Worm (Caenorhabditis elegans) whole organism, young adult: Measurements from ENCODE around the gene col-118.

Experiments
- D2030.7 ChIP-seq: fragments of 200-800 bp; sonication (Bioruptor generic); IDR thresholded peaks from 2 replicates; pipeline ENCODE4 v1.3.6; 2022; ENCODE audit warnings: missing genetic modification reagents, missing genetic modification characterization, missing compliant biosample characterization
- F33H1.4 ChIP-seq: fragments of 200-800 bp; sonication (Bioruptor generic); IDR thresholded peaks from 2 replicates; pipeline ENCODE4 v1.3.6; 2022; ENCODE audit warnings: missing genetic modification reagents, missing genetic modification characterization, missing compliant biosample characterization
- F37B4.10 ChIP-seq: fragments of 200-800 bp; sonication (Bioruptor generic); IDR thresholded peaks from 2 replicates; pipeline ENCODE4 v1.3.6; 2022; ENCODE audit warnings: missing genetic modification characterization, missing compliant biosample characterization
- K12H6.12 ChIP-seq: fragments of 200-800 bp; sonication (Bioruptor generic); optimal IDR thresholded peaks from 2 replicates; lab custom pipeline; 2018; ENCODE audit warnings: mild to moderate bottlenecking, missing genetic modification characterization, missing compliant biosample characterization
- Y67H2A.10 ChIP-seq: fragments of 200-800 bp; sonication (Bioruptor generic); conservative IDR thresholded peaks from 2 replicates; pipeline ENCODE4 v1.3.6; 2022; ENCODE audit warnings: missing genetic modification reagents, missing genetic modification characterization, missing compliant biosample characterization
- athp-1 ChIP-seq: sonication (generic microtip); optimal IDR thresholded peaks from 2 replicates; lab custom pipeline; 2017; ENCODE audit warnings: mild to moderate bottlenecking, missing genetic modification characterization, missing compliant biosample characterization
- attf-3 ChIP-seq: fragments of 200-800 bp; sonication (Bioruptor generic); conservative IDR thresholded peaks from 2 replicates; pipeline ENCODE4 v1.3.6; 2022; ENCODE audit warnings: missing genetic modification reagents, missing genetic modification characterization, missing compliant biosample characterization
- bed-2 ChIP-seq: fragments of 200-800 bp; sonication (Bioruptor generic); IDR thresholded peaks from 2 replicates; pipeline ENCODE4 v1.3.6; 2022; ENCODE audit warnings: missing genetic modification reagents, missing genetic modification characterization, missing compliant biosample characterization
- cebp-1 ChIP-seq, 2 experiments: fragments of 200-800 bp in 1 of 2; sonication (Bioruptor generic) in 1 of 2; sonication (generic microtip) in 1 of 2; IDR thresholded peaks in 1 of 2; optimal IDR thresholded peaks in 1 of 2; 2 replicates each; pipeline versions ENCODE4 v1.3.6 to Lab custom; 2017 to 2022; ENCODE audit warnings: missing compliant biosample characterization in 2 of 2, missing genetic modification characterization in 2 of 2, mild to moderate bottlenecking in 1 of 2, missing genetic modification reagents in 1 of 2, moderate library complexity in 1 of 2
- ceh-27 ChIP-seq: fragments of 200-800 bp; sonication (Bioruptor generic); optimal IDR thresholded peaks from 2 replicates; lab custom pipeline; 2018; ENCODE audit warnings: mild to moderate bottlenecking, missing genetic modification characterization, moderate library complexity, missing compliant biosample characterization
- ceh-58 ChIP-seq: fragments of 200-800 bp; sonication (Bioruptor generic); IDR thresholded peaks from 2 replicates; pipeline ENCODE4 v1.3.6; 2022; ENCODE audit warnings: missing genetic modification characterization, missing compliant biosample characterization
- dpl-1 ChIP-seq: fragments of 150-350 bp; optimal IDR thresholded peaks from 2 replicates; lab custom pipeline; 2014; ENCODE audit warnings: missing biosample characterization, missing genetic modification reagents, missing genetic modification characterization
- efl-1 ChIP-seq: fragments of 150-350 bp; optimal IDR thresholded peaks from 2 replicates; lab custom pipeline; 2014; ENCODE audit warnings: missing biosample characterization, missing genetic modification reagents, missing genetic modification characterization
- egl-18 ChIP-seq: fragments of 200-800 bp; sonication (Bioruptor generic); IDR thresholded peaks from 2 replicates; pipeline ENCODE4 v1.3.6; 2022; ENCODE audit warnings: missing genetic modification reagents, missing genetic modification characterization, missing compliant biosample characterization
- him-1 ChIP-seq: sonication (generic microtip); optimal IDR thresholded peaks from 2 replicates; lab custom pipeline; 2016; ENCODE audit warnings: missing genotype, missing genetic modification reagents, missing genetic modification characterization, missing compliant biosample characterization
- hmg-1.2 ChIP-seq: fragments of 200-800 bp; sonication (Bioruptor generic); IDR thresholded peaks from 2 replicates; pipeline ENCODE4 v1.3.6; 2022; ENCODE audit warnings: missing genetic modification reagents, missing genetic modification characterization, missing compliant biosample characterization
- hsf-1 ChIP-seq: fragments of 200-800 bp; sonication (Bioruptor generic); IDR thresholded peaks from 2 replicates; pipeline ENCODE4 v1.3.6; 2022; ENCODE audit warnings: missing genetic modification reagents, missing genetic modification characterization, missing compliant biosample characterization
- lag-1 ChIP-seq: fragments of 200-800 bp; sonication (Bioruptor generic); IDR thresholded peaks from 2 replicates; pipeline ENCODE4 v1.3.6; 2022; ENCODE audit warnings: missing genetic modification reagents, missing genetic modification characterization, missing compliant biosample characterization
- lin-35 ChIP-seq, 3 experiments: fragments of 150-350 bp in 2 of 3; sonication (generic microtip) in 1 of 3; optimal IDR thresholded peaks; 2 replicates each; lab custom pipeline; 2014 to 2018; ENCODE audit warnings: missing biosample characterization in 3 of 3, missing genetic modification characterization in 3 of 3, missing genetic modification reagents in 3 of 3
- madf-10 ChIP-seq: sonication (generic microtip); optimal IDR thresholded peaks from 2 replicates; lab custom pipeline; 2016; ENCODE audit warnings: mild to moderate bottlenecking, missing genetic modification characterization, missing compliant biosample characterization
- mes-4 ChIP-seq: sonication (generic microtip); optimal IDR thresholded peaks from 2 replicates; lab custom pipeline; 2016; ENCODE audit warnings: missing genotype, missing genetic modification characterization, missing compliant biosample characterization
- nfya-2 ChIP-seq: fragments of 200-800 bp; sonication (Bioruptor generic); IDR thresholded peaks from 2 replicates; pipeline ENCODE4 v1.3.6; 2022; ENCODE audit warnings: missing genetic modification reagents, missing genetic modification characterization, missing compliant biosample characterization
- nhr-120 ChIP-seq: fragments of 200-800 bp; sonication (Bioruptor generic); IDR thresholded peaks from 2 replicates; pipeline ENCODE4 v1.3.6; 2022; ENCODE audit warnings: missing genetic modification characterization, missing compliant biosample characterization
- nhr-27 ChIP-seq: fragments of 200-800 bp; sonication (Bioruptor generic); optimal IDR thresholded peaks from 2 replicates; lab custom pipeline; 2018; ENCODE audit warnings: mild to moderate bottlenecking, missing genetic modification characterization, moderate library complexity, missing compliant biosample characterization
- nhr-80 ChIP-seq: sonication (generic microtip); optimal IDR thresholded peaks from 2 replicates; lab custom pipeline; 2016; ENCODE audit warnings: missing genetic modification characterization, missing compliant biosample characterization
- pbrm-1 ChIP-seq: fragments of 200-800 bp; sonication (Bioruptor generic); IDR thresholded peaks from 2 replicates; pipeline ENCODE4 v1.3.6; 2022; ENCODE audit warnings: missing genetic modification reagents, missing genetic modification characterization, missing compliant biosample characterization
- rcor-1 ChIP-seq: fragments of 200-800 bp; sonication (Bioruptor generic); IDR thresholded peaks from 2 replicates; pipeline ENCODE4 v1.3.6; 2022; ENCODE audit warnings: missing genetic modification reagents, missing genetic modification characterization, missing compliant biosample characterization
- sea-2 ChIP-seq: fragments of 200-800 bp; sonication (Bioruptor generic); IDR thresholded peaks from 2 replicates; pipeline ENCODE4 v1.3.6; 2022; ENCODE audit warnings: missing genetic modification characterization, missing compliant biosample characterization
- somi-1 ChIP-seq: fragments of 200-800 bp; sonication (Bioruptor generic); optimal IDR thresholded peaks from 2 replicates; lab custom pipeline; 2018; ENCODE audit warnings: mild to moderate bottlenecking, missing genetic modification characterization, missing compliant biosample characterization
- zim-3 ChIP-seq: sonication (generic microtip); optimal IDR thresholded peaks from 2 replicates; lab custom pipeline; 2017; ENCODE audit warnings: mild to moderate bottlenecking, missing genetic modification characterization, moderate library complexity, missing compliant biosample characterization
- ztf-25 ChIP-seq: fragments of 200-800 bp; sonication (Bioruptor generic); IDR thresholded peaks from 2 replicates; pipeline ENCODE4 v1.3.6; 2022; ENCODE audit warnings: missing genetic modification reagents, missing genetic modification characterization, missing compliant biosample characterization
- ztf-28 ChIP-seq: fragments of 200-800 bp; sonication (Bioruptor generic); IDR thresholded peaks from 2 replicates; pipeline ENCODE4 v1.3.6; 2022; ENCODE audit warnings: missing genetic modification reagents, missing genetic modification characterization, missing compliant biosample characterization

Gene col-118

ce11 chrIV:8866092-8866491, 18.1 kb downstream of the col-118 start (continued):
- peak; percentile 16 for TF ChIP-seq athp-1 (tag; lab: Kevin White, UChicago)

- no peak for TF ChIP-seq hmg-1.2
- TF ChIP-seq madf-10, result no peak
- no peak for TF ChIP-seq nhr-27 (tag; lab: Kevin White, UChicago)
- peak; percentile 18 for TF ChIP-seq nhr-80 (tag; lab: Kevin White, UChicago)
- TF ChIP-seq him-1 (tag; lab: Kevin White, UChicago), result no peak
Measured at ce11 chrIV:8867562-8867961, 19.5 kb downstream of the col-118 start.

- no peak for TF ChIP-seq rcor-1 (GFP tag; lab: Robert Waterston, UW)
- TF ChIP-seq nhr-120 (GFP tag; lab: Robert Waterston, UW), result no peak
- peak in 1 of 3 experiments; percentile 86 for TF ChIP-seq lin-35 (GFP tag; optimal IDR thresholded peaks at IDR 0.05; lab: Kevin White, UChicago)
- no peak for TF ChIP-seq nfya-2
- TF ChIP-seq F37B4.10 (GFP tag; lab: Robert Waterston, UW), result no peak
- TF ChIP-seq egl-18 (GFP tag; lab: Robert Waterston, UW), result no peak
- TF ChIP-seq ceh-27 (GFP tag; lab: Kevin White, UChicago), result no peak
- no peak for TF ChIP-seq sea-2 (GFP tag; lab: Robert Waterston, UW)
- peak; percentile 85 for TF ChIP-seq efl-1 (GFP tag; lab: Kevin White, UChicago)
- no peak for TF ChIP-seq lag-1 (GFP tag; lab: Robert Waterston, UW)
- peak; percentile 94 for TF ChIP-seq attf-3 (GFP tag; lab: Robert Waterston, UW)
- TF ChIP-seq madf-10, result no peak
- peak; percentile 71 for TF ChIP-seq dpl-1 (GFP tag; lab: Kevin White, UChicago)
- no peak for TF ChIP-seq pbrm-1 (GFP tag; lab: Robert Waterston, UW)
- TF ChIP-seq D2030.7, result no peak
Measured at ce11 chrIV:8869624-8870023, 21.6 kb downstream of the col-118 start, which contains the start of gene npp-23. TSS of gene npp-23 (minus strand) at chrIV:8869679.

ce11 chrIV:8872958-8873357, 24.9 kb downstream of the col-118 start, which contains the start of gene C09G9.3:
TSS of gene C09G9.3 (minus strand) at chrIV:8873058.
- TF ChIP-seq ztf-28 (GFP tag; lab: Robert Waterston, UW) (no peak), F33H1.4 (GFP tag; lab: Robert Waterston, UW) (no peak), rcor-1 (GFP tag; lab: Robert Waterston, UW) (no peak), egl-18 (GFP tag; lab: Robert Waterston, UW) (no peak), attf-3 (GFP tag; lab: Robert Waterston, UW) (no peak), mes-4 (no peak), ceh-58 (GFP tag; lab: Robert Waterston, UW) (no peak), ztf-25 (GFP tag; lab: Robert Waterston, UW) (no peak), somi-1 (GFP tag; lab: Kevin White, UChicago) (no peak), zim-3 (tag; lab: Kevin White, UChicago) (no peak), bed-2 (GFP tag; lab: Robert Waterston, UW) (no peak), cebp-1 (GFP tag; IDR thresholded peaks at IDR 0.05; lab: Robert Waterston, UW) (no peak), cebp-1 (tag; optimal IDR thresholded peaks at IDR 0.05; lab: Kevin White, UChicago) (no peak), nhr-27 (tag; lab: Kevin White, UChicago) (no peak), lag-1 (GFP tag; lab: Robert Waterston, UW) (no peak), Y67H2A.10 (GFP tag; lab: Robert Waterston, UW) (no peak), K12H6.12 (tag; lab: Kevin White, UChicago) (no peak), hsf-1 (GFP tag; lab: Robert Waterston, UW) (no peak)
- TF ChIP-seq, all 124 proteins: peak for 0
